Fruit fly (Drosophila melanogaster) whole organism, embryonic: ENCODE data around the gene CG33969.
A peak's percentile ranks its signal among the peaks of the same experiment; 100 is the strongest.

Source experiments
- BEAF-32 ChIP-seq: fragments of 200-800 bp; sonication (Bioruptor generic); optimal IDR thresholded peaks from 3 replicates; lab custom pipeline; 2017; ENCODE audit warnings: missing biosample characterization, missing genetic modification characterization, mild to moderate bottlenecking, moderate library complexity, missing genetic modification reagents
- CG10979 ChIP-seq: fragments of 200-800 bp; sonication (Bioruptor generic); optimal IDR thresholded peaks from 2 replicates; lab custom pipeline; 2018; ENCODE audit warnings: missing biosample characterization, mild to moderate bottlenecking, missing genetic modification characterization, moderate library complexity
- CG12659 ChIP-seq: fragments of 200-800 bp; sonication (Bioruptor generic); optimal IDR thresholded peaks from 3 replicates; lab custom pipeline; 2017; ENCODE audit warnings: mild to moderate bottlenecking, missing biosample characterization, missing genetic modification reagents, missing genetic modification characterization
- CG14667 ChIP-seq: fragments of 200-800 bp; sonication (Bioruptor generic); IDR thresholded peaks from 2 replicates; pipeline ENCODE4 v1.3.6; 2022; ENCODE audit warnings: missing biosample characterization, missing genetic modification characterization
- CG14860 ChIP-seq: fragments of 200-800 bp; sonication (Bioruptor generic); IDR thresholded peaks from 3 replicates; pipeline ENCODE4 v1.3.6; 2022; ENCODE audit warnings: missing biosample characterization, missing genetic modification characterization; ENCODE audit not compliant: partially characterized antibody
- CG16863 ChIP-seq: fragments of 200-800 bp; sonication (Bioruptor generic); optimal IDR thresholded peaks from 3 replicates; lab custom pipeline; 2016; ENCODE audit warnings: missing biosample characterization, missing genetic modification characterization
- CG2120 ChIP-seq: fragments of 200-800 bp; sonication (Bioruptor generic); optimal IDR thresholded peaks from 3 replicates; lab custom pipeline; 2016; ENCODE audit warnings: missing biosample characterization, missing genetic modification characterization
- CG2678 ChIP-seq: fragments of 200-800 bp; sonication (Bioruptor generic); optimal IDR thresholded peaks from 3 replicates; lab custom pipeline; 2019; ENCODE audit warnings: missing biosample characterization, mild to moderate bottlenecking, missing genetic modification characterization, moderate library complexity
- CG2875 ChIP-seq: fragments of 200-800 bp; sonication (Bioruptor generic); optimal IDR thresholded peaks from 2 replicates; lab custom pipeline; 2017; ENCODE audit warnings: missing biosample characterization, mild to moderate bottlenecking, missing genetic modification characterization, missing genetic modification reagents
- CG30020 ChIP-seq: fragments of 200-800 bp; optimal IDR thresholded peaks from 2 replicates; lab custom pipeline; 2019; ENCODE audit warnings: missing biosample characterization, mild to moderate bottlenecking, missing genetic modification characterization, moderate library complexity
- CG34224 ChIP-seq: fragments of 200-800 bp; sonication (Bioruptor generic); IDR thresholded peaks from 3 replicates; pipeline ENCODE4 v1.3.6; 2022; ENCODE audit warnings: missing biosample characterization, missing genetic modification characterization; ENCODE audit not compliant: partially characterized antibody
- CG6791 ChIP-seq: fragments of 200-800 bp; sonication (Bioruptor generic); IDR thresholded peaks from 3 replicates; pipeline ENCODE4 v1.3.6; 2022; ENCODE audit warnings: missing biosample characterization, missing genetic modification characterization; ENCODE audit not compliant: partially characterized antibody
- Camta ChIP-seq: fragments of 200-800 bp; sonication (Bioruptor generic); optimal IDR thresholded peaks from 2 replicates; lab custom pipeline; 2016; ENCODE audit warnings: missing biosample characterization, missing genetic modification characterization
- Dll ChIP-seq: fragments of 200-800 bp; sonication (Bioruptor generic); IDR thresholded peaks from 4 replicates; pipeline ENCODE4 v1.3.6; 2022; ENCODE audit warnings: missing biosample characterization, missing genetic modification characterization; ENCODE audit not compliant: partially characterized antibody
- Doc3 ChIP-seq: fragments of 200-800 bp; sonication (Bioruptor generic); IDR thresholded peaks from 3 replicates; pipeline ENCODE4 v1.3.6; 2022; ENCODE audit warnings: missing biosample characterization, missing genetic modification characterization; ENCODE audit not compliant: partially characterized antibody
- Dref ChIP-seq: fragments of 200-800 bp; sonication (Bioruptor generic); IDR thresholded peaks from 2 replicates; pipeline ENCODE4 v1.3.6; 2022; ENCODE audit warnings: missing biosample characterization, missing genetic modification characterization
- E2f2 ChIP-seq: fragments of 200-800 bp; sonication (Bioruptor generic); IDR thresholded peaks from 2 replicates; pipeline ENCODE4 v1.3.6; 2022; ENCODE audit warnings: missing biosample characterization, missing genetic modification characterization
- Ets97D ChIP-seq: fragments of 200-800 bp; sonication (Bioruptor generic); optimal IDR thresholded peaks from 3 replicates; lab custom pipeline; 2016; ENCODE audit warnings: missing biosample characterization, missing genetic modification characterization
- MBD-R2 ChIP-seq: fragments of 200-800 bp; sonication (Bioruptor generic); IDR thresholded peaks from 2 replicates; pipeline ENCODE4 v1.3.6; 2022; ENCODE audit warnings: missing biosample characterization, missing genetic modification characterization
- Med ChIP-seq: fragments of 200-800 bp; sonication (Bioruptor generic); peaks from one replicate; lab custom pipeline; 2016; ENCODE audit warnings: missing biosample characterization, missing genetic modification characterization, mild to moderate bottlenecking, inconsistent platforms, moderate library complexity
- NfI ChIP-seq: fragments of 200-800 bp; sonication (Bioruptor generic); optimal IDR thresholded peaks from 3 replicates; lab custom pipeline; 2018; ENCODE audit warnings: missing biosample characterization, mild to moderate bottlenecking, missing genetic modification characterization, moderate library complexity
- Oli ChIP-seq: fragments of 200-800 bp; sonication (Bioruptor generic); optimal IDR thresholded peaks from 2 replicates; lab custom pipeline; 2018; ENCODE audit warnings: missing biosample characterization, mild to moderate bottlenecking, missing genetic modification characterization, moderate library complexity
- Scr ChIP-seq: fragments of 200-800 bp; sonication (Bioruptor generic); IDR thresholded peaks from 2 replicates; pipeline ENCODE4 v1.3.6; 2022; ENCODE audit warnings: missing biosample characterization, missing genetic modification characterization; ENCODE audit not compliant: partially characterized antibody
- Sox102F ChIP-seq: fragments of 200-800 bp; sonication (Bioruptor generic); optimal IDR thresholded peaks from 2 replicates; lab custom pipeline; 2018; ENCODE audit warnings: missing biosample characterization, mild to moderate bottlenecking, missing genetic modification characterization, moderate library complexity
- Sry-δ ChIP-seq: fragments of 200-800 bp; sonication (Bioruptor generic); optimal IDR thresholded peaks from 2 replicates; lab custom pipeline; 2016; ENCODE audit warnings: missing biosample characterization, missing genetic modification characterization
- amos ChIP-seq: fragments of 200-800 bp; sonication (Bioruptor generic); IDR thresholded peaks from 2 replicates; pipeline ENCODE4 v1.3.6; 2022; ENCODE audit warnings: missing biosample characterization, missing genetic modification characterization; ENCODE audit not compliant: partially characterized antibody
- ase ChIP-seq: fragments of 200-800 bp; sonication (Bioruptor generic); IDR thresholded peaks from 3 replicates; pipeline ENCODE4 v1.3.6; 2022; ENCODE audit warnings: missing biosample characterization, missing genetic modification characterization
- az2 ChIP-seq: fragments of 200-800 bp; sonication (Bioruptor generic); optimal IDR thresholded peaks from 3 replicates; lab custom pipeline; 2016; ENCODE audit warnings: missing biosample characterization, missing genetic modification characterization
- bbx ChIP-seq: fragments of 200-800 bp; sonication (Bioruptor generic); IDR thresholded peaks from 2 replicates; pipeline ENCODE4 v1.3.6; 2022; ENCODE audit warnings: missing biosample characterization, missing genetic modification characterization; ENCODE audit not compliant: partially characterized antibody
- chinmo ChIP-seq: fragments of 200-800 bp; sonication (Bioruptor generic); IDR thresholded peaks from 4 replicates; pipeline ENCODE4 v1.3.6; 2022; ENCODE audit warnings: missing biosample characterization, missing genetic modification characterization; ENCODE audit not compliant: partially characterized antibody
- chn ChIP-seq: fragments of 200-800 bp; sonication (Bioruptor generic); optimal IDR thresholded peaks from 2 replicates; lab custom pipeline; 2016; ENCODE audit warnings: missing biosample characterization, missing genetic modification characterization
- cwo ChIP-seq: fragments of 200-800 bp; sonication (Bioruptor generic); optimal IDR thresholded peaks from 3 replicates; lab custom pipeline; 2017; ENCODE audit warnings: missing biosample characterization, missing genetic modification characterization, mild to moderate bottlenecking, moderate library complexity, missing genetic modification reagents
- dmrt11E ChIP-seq: fragments of 200-800 bp; sonication (Bioruptor generic); optimal IDR thresholded peaks from 3 replicates; lab custom pipeline; 2018; ENCODE audit warnings: missing biosample characterization, mild to moderate bottlenecking, missing genetic modification characterization, moderate library complexity
- ewg ChIP-seq: fragments of 200-800 bp; sonication (Bioruptor generic); optimal IDR thresholded peaks from 3 replicates; lab custom pipeline; 2017; ENCODE audit warnings: mild to moderate bottlenecking, missing biosample characterization, missing genetic modification reagents, missing genetic modification characterization
- exex ChIP-seq: fragments of 200-800 bp; sonication (Bioruptor generic); optimal IDR thresholded peaks from 4 replicates; lab custom pipeline; 2018; ENCODE audit warnings: missing biosample characterization, mild to moderate bottlenecking, missing genetic modification characterization, moderate library complexity
- gfzf ChIP-seq: fragments of 200-800 bp; sonication (Bioruptor generic); optimal IDR thresholded peaks from 2 replicates; lab custom pipeline; 2016; ENCODE audit warnings: missing biosample characterization, mild to moderate bottlenecking, missing genetic modification characterization, moderate library complexity
- hbn ChIP-seq: fragments of 200-800 bp; sonication (Bioruptor generic); IDR thresholded peaks from 2 replicates; pipeline ENCODE4 v1.3.6; 2022; ENCODE audit warnings: missing biosample characterization, missing genetic modification characterization; ENCODE audit not compliant: partially characterized antibody
- klu ChIP-seq: fragments of 200-800 bp; sonication (Bioruptor generic); IDR thresholded peaks from 2 replicates; pipeline ENCODE4 v1.3.6; 2022; ENCODE audit warnings: missing biosample characterization, missing genetic modification characterization
- nerfin-1 ChIP-seq: fragments of 200-800 bp; sonication (Bioruptor generic); optimal IDR thresholded peaks from 3 replicates; lab custom pipeline; 2019; ENCODE audit warnings: missing biosample characterization, mild to moderate bottlenecking, missing genetic modification characterization, moderate library complexity
- nmo ChIP-seq: fragments of 200-800 bp; sonication (Bioruptor generic); optimal IDR thresholded peaks from 2 replicates; lab custom pipeline; 2018; ENCODE audit warnings: missing biosample characterization, mild to moderate bottlenecking, missing genetic modification characterization, moderate library complexity
- nom ChIP-seq: fragments of 200-800 bp; sonication (Bioruptor generic); optimal IDR thresholded peaks from 2 replicates; lab custom pipeline; 2017; ENCODE audit warnings: missing biosample characterization, missing genetic modification characterization, mild to moderate bottlenecking, moderate library complexity, missing genetic modification reagents
- oc ChIP-seq: fragments of 200-800 bp; sonication (Bioruptor generic); optimal IDR thresholded peaks from 2 replicates; lab custom pipeline; 2018; ENCODE audit warnings: missing biosample characterization, mild to moderate bottlenecking, missing genetic modification characterization, moderate library complexity
- onecut ChIP-seq: fragments of 200-800 bp; sonication (Bioruptor generic); IDR thresholded peaks from 2 replicates; pipeline ENCODE4 v1.3.6; 2022; ENCODE audit warnings: missing biosample characterization, missing genetic modification characterization
- seq ChIP-seq: fragments of 200-800 bp; sonication (Bioruptor generic); IDR thresholded peaks from 2 replicates; pipeline ENCODE4 v1.3.6; 2022; ENCODE audit warnings: missing biosample characterization, missing genetic modification characterization
- sna ChIP-seq: fragments of 200-800 bp; sonication (Bioruptor generic); IDR thresholded peaks from 2 replicates; pipeline ENCODE4 v1.3.6; 2022; ENCODE audit warnings: missing biosample characterization, missing genetic modification characterization; ENCODE audit not compliant: partially characterized antibody
- tap ChIP-seq: fragments of 200-800 bp; optimal IDR thresholded peaks from 3 replicates; lab custom pipeline; 2019; ENCODE audit warnings: missing biosample characterization, mild to moderate bottlenecking, missing genetic modification characterization, moderate library complexity
- usp ChIP-seq: fragments of >200 bp; optimal IDR thresholded peaks from 2 replicates; lab custom pipeline; 2017; ENCODE audit warnings: missing biosample characterization, missing genetic modification characterization
- wdn ChIP-seq: fragments of 200-800 bp; sonication (Bioruptor generic); IDR thresholded peaks from 2 replicates; pipeline ENCODE4 v1.3.6; 2022; ENCODE audit warnings: missing biosample characterization, missing genetic modification characterization

The CG33969 gene

dm6 chr3L:20427449-20427848 lies 34.1 kb upstream of the CG33969 start, which contains the start of gene CG5274 (continued):
- peak; percentile 52; the same call in 1 of the 2 replicates for TF ChIP-seq bbx
- TF ChIP-seq tap (tag; lab: Kevin White, UChicago): no peak
- TF ChIP-seq klu (GFP tag; lab: Robert Waterston, UW): no peak
- TF ChIP-seq usp (GFP tag; lab: Kevin White, UChicago): no peak
- TF ChIP-seq Dll (GFP tag; lab: Robert Waterston, UW): 0 out of 4 replicates have a peak, but pooled peaks have one; percentile 37
- no peak for TF ChIP-seq CG16863 (GFP tag; lab: Kevin White, UChicago)
- TF ChIP-seq amos (GFP tag; lab: Robert Waterston, UW): peak; percentile 58; the same call in 1 of the 2 replicates
- TF ChIP-seq CG30020 (tag; lab: Kevin White, UChicago): no peak
- TF ChIP-seq CG34224 (GFP tag; lab: Robert Waterston, UW): peak; percentile 62
- TF ChIP-seq Scr: peak; percentile 42
- no peak for TF ChIP-seq Oli (tag; lab: Kevin White, UChicago)
- TF ChIP-seq onecut (GFP tag; lab: Robert Waterston, UW): no peak
- TF ChIP-seq CG14667 (GFP tag; lab: Robert Waterston, UW): no peak
- TF ChIP-seq nmo (GFP tag; lab: Kevin White, UChicago): no peak
- 0 out of 4 replicates have a peak, but pooled peaks have one; percentile 41 for TF ChIP-seq chinmo (GFP tag; lab: Robert Waterston, UW)
- peak; percentile 79 for TF ChIP-seq Sry-δ (GFP tag; lab: Kevin White, UChicago)
- TF ChIP-seq gfzf (GFP tag; lab: Kevin White, UChicago): peak; percentile 52
- TF ChIP-seq CG12659: peak; percentile 17
- TF ChIP-seq CG6791: peak; percentile 70
- peak; percentile 33 for TF ChIP-seq nerfin-1 (tag; lab: Kevin White, UChicago)
- TF ChIP-seq seq (GFP tag; lab: Robert Waterston, UW): no peak
- TF ChIP-seq CG14860 (GFP tag; lab: Robert Waterston, UW): no peak
- TF ChIP-seq Dref (GFP tag; lab: Robert Waterston, UW): peak; percentile 73
- no peak for TF ChIP-seq cwo (GFP tag; lab: Kevin White, UChicago)
- TF ChIP-seq sna: 0 out of 2 replicates have a peak, but pooled peaks have one; percentile 26
- TF ChIP-seq BEAF-32 (GFP tag; lab: Kevin White, UChicago): peak; percentile 49
- TF ChIP-seq Med (GFP tag; lab: Kevin White, UChicago): peak; percentile 13
- no peak for TF ChIP-seq exex
- no peak for TF ChIP-seq dmrt11E
- TF ChIP-seq Doc3 (GFP tag; lab: Robert Waterston, UW): peak; percentile 30; the same call in 1 of the 3 replicates
- no peak for TF ChIP-seq nom (GFP tag; lab: Kevin White, UChicago)
- TF ChIP-seq NfI: no peak
- TF ChIP-seq E2f2 (GFP tag; lab: Robert Waterston, UW): peak; percentile 57

dm6 chr3L:20425888-20426287 lies 32.5 kb upstream of the CG33969 start, which contains the start of gene CG5282:
Gene CG5282 (minus strand): TSS chr3L:20426071.
- TF ChIP-seq onecut (GFP tag; lab: Robert Waterston, UW) (peak; percentile 95), wdn (no peak), ewg (GFP tag; lab: Kevin White, UChicago) (peak; percentile 90), MBD-R2 (peak; percentile 50; the same call in 1 of the 2 replicates)

DNA sequence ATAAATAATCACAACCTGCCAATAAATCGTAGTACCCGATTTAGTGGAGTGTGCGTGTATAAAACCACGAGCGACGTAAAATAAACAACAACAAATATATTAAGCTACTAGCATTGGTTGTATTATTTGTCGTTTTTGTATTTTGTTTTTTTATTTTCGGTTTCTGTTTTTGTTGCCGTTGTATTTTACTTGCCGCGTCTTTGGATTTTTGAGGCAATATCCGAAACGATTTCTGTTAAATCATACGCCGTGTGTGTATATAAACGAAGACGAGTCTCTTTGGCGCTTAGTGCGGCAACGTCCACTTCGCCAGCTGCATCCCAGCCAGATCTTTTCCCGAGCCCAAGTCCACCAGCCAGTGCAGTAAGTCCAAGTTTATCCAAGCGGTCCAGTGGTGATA lies 20.0 kb upstream of the CG33969 start, which contains the start of gene zye:
Gene zye (plus strand): TSS at position 301 of the 400 bp plus-strand sequence.
- no peak for TF ChIP-seq Sox102F (GFP tag; lab: Kevin White, UChicago)
- no peak for TF ChIP-seq hbn (GFP tag; lab: Robert Waterston, UW)
- no peak for TF ChIP-seq Ets97D (GFP tag; lab: Kevin White, UChicago)
- no peak for TF ChIP-seq CG2875 (GFP tag; lab: Kevin White, UChicago)
- no peak for TF ChIP-seq oc (tag; lab: Kevin White, UChicago)
- TF ChIP-seq CG2120: no peak
- TF ChIP-seq Camta (GFP tag; lab: Kevin White, UChicago): no peak
- TF ChIP-seq cwo (GFP tag; lab: Kevin White, UChicago): no peak
- no peak for TF ChIP-seq ase
- no peak for TF ChIP-seq chn (GFP tag; lab: Kevin White, UChicago)
- TF ChIP-seq CG2678 (tag; lab: Kevin White, UChicago): no peak
- no peak for TF ChIP-seq az2 (GFP tag; lab: Kevin White, UChicago)
- TF ChIP-seq CG10979 (tag; lab: Kevin White, UChicago): no peak
